Worm (Caenorhabditis elegans): ENCODE data around the gene glct-6.

DNA sequence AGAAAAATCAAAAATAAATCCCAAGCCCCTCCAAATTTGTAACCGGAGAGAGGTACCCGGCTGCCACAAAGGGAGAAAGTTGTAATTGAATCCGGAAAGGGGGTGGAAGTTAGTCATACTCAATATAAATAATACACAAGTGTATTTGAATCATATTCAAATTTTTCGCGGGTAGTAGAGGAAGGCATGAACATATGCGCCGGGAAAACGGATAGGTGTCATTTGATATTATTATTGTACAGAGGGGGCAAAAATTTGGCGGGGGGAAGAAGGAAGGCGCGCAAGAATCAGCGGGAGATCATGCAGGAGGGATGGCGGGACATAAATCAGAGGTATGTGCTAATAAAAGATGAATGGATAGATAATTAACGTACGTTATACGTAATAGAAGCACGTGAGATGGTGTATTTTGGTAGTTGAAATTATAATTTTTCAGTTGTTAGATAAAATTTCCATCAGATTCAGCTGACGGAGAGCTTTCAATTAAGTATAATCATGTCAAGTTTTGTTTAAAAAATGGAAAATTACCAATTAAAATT, 42.6 kb downstream of the glct-6 start, which contains the start of gene F28F9.3:
- TF ChIP-seq fos-1 (tag; optimal IDR thresholded peaks at IDR 0.05) (no peak), nhr-10 (tag; optimal IDR thresholded peaks at IDR 0.05) (no peak), pha-4 (GFP tag; IDR thresholded peaks at IDR 0.05) (no peak), pha-4 (tag; optimal IDR thresholded peaks at IDR 0.05) (no peak), nhr-237 (tag; optimal IDR thresholded peaks at IDR 0.05) (no peak), daf-12 (tag; optimal IDR thresholded peaks at IDR 0.05) (no peak)
